Worm (Caenorhabditis elegans) whole organism, L3 larva: ENCODE results near the gene Y97E10AR.1.

Source experiments
- fkh-10 ChIP-seq: sonication (generic microtip); optimal IDR thresholded peaks from 2 replicates; lab custom pipeline; 2017; ENCODE audit warnings: missing biosample characterization, missing genetic modification reagents, missing genetic modification characterization
- lin-15B ChIP-seq: fragments of 150-350 bp; optimal IDR thresholded peaks from 2 replicates; lab custom pipeline; 2014; ENCODE audit warnings: missing biosample characterization, missing genetic modification characterization
- nhr-12 ChIP-seq: fragments of 150-350 bp; optimal IDR thresholded peaks from 2 replicates; lab custom pipeline; 2014; ENCODE audit warnings: missing biosample characterization, missing genetic modification characterization
- nhr-67 ChIP-seq: fragments of 150-350 bp; optimal IDR thresholded peaks from 2 replicates; lab custom pipeline; 2014; ENCODE audit warnings: missing biosample characterization, missing genetic modification characterization
- unc-62 ChIP-seq: fragments of 150-350 bp; sonication (generic microtip); optimal IDR thresholded peaks from 4 replicates; lab custom pipeline; 2014; ENCODE audit warnings: missing biosample characterization, missing genetic modification reagents, missing genetic modification characterization
- zag-1 ChIP-seq: fragments of 150-350 bp; optimal IDR thresholded peaks from 2 replicates; lab custom pipeline; 2014; ENCODE audit warnings: missing biosample characterization, missing genetic modification characterization

DNA sequence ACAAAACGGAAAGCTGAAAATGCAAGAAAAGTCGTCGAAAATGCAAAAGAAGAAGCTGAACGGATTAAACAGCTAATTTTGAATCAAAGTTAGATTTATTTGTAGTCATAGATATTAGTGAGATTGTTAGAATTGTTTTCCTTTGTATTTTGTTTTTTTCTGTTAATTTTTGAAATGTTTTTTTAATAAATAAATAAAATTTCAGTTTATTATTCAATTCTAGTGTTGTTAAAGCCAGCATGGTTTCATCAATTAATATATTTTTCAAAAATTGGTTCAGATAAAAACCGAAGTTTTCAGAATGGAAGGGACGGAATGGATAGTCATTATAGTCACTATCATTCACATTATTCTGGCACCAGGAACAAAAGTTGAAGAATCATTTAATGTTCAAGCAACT is 33.5 kb downstream of the Y97E10AR.1 start, which contains the start of gene algn-12:
- TF ChIP-seq lin-15B (no peak), zag-1 (no peak), unc-62 (GFP tag; lab: Kevin White, UChicago) (no peak), fkh-10 (GFP tag; lab: Kevin White, UChicago) (no peak), nhr-67 (tag; lab: Kevin White, UChicago) (no peak), nhr-12 (tag; lab: Kevin White, UChicago) (no peak)
